Fruit fly (Drosophila melanogaster) whole organism, wandering third instar larva: Measurements from ENCODE around the gene CG11927.

Source experiments
- Hr78 ChIP-seq: fragments of >200 bp; optimal IDR thresholded peaks from 2 replicates; lab custom pipeline; 2017; ENCODE audit warnings: missing biosample characterization, missing genetic modification characterization
- ey ChIP-seq: fragments of 200-800 bp; sonication (Bioruptor generic); optimal IDR thresholded peaks from 2 replicates; lab custom pipeline; 2016; ENCODE audit warnings: missing biosample characterization, missing genetic modification characterization
- rgr ChIP-seq: fragments of 200-800 bp; sonication (Bioruptor generic); optimal IDR thresholded peaks from 3 replicates; lab custom pipeline; 2016; ENCODE audit warnings: missing biosample characterization, mild to moderate bottlenecking, missing genetic modification characterization
- usp ChIP-seq: fragments of >200 bp; optimal IDR thresholded peaks from 2 replicates; lab custom pipeline; 2017; ENCODE audit warnings: missing biosample characterization, missing genetic modification characterization

- TF ChIP-seq Hr78 (GFP tag; lab: Kevin White, UChicago) (no peak), rgr (GFP tag; lab: Kevin White, UChicago) (no peak), usp (GFP tag; lab: Kevin White, UChicago) (no peak), ey (no peak)
These were observed 21.9 kb upstream of the CG11927 start for dm6 chr2L:4825695-4826094.
